Fruit fly (Drosophila melanogaster): ENCODE measurements around the gene stol.

- no peak for TF ChIP-seq CG11617 (GFP tag; optimal IDR thresholded peaks at IDR 0.05)
- no peak for TF ChIP-seq Mnt (GFP tag; optimal IDR thresholded peaks at IDR 0.05)
- TF ChIP-seq tj (GFP tag; optimal IDR thresholded peaks at IDR 0.05): no peak
- TF ChIP-seq bab1 (GFP tag; optimal IDR thresholded peaks at IDR 0.05): no peak
Observed at dm6 chr2L:15611669-15612308, 106.3 kb downstream of the stol start, which contains the start of gene CG15255.

Measured in whole organism, adult.